Worm (Caenorhabditis elegans): ENCODE data around the gene col-156.

DNA sequence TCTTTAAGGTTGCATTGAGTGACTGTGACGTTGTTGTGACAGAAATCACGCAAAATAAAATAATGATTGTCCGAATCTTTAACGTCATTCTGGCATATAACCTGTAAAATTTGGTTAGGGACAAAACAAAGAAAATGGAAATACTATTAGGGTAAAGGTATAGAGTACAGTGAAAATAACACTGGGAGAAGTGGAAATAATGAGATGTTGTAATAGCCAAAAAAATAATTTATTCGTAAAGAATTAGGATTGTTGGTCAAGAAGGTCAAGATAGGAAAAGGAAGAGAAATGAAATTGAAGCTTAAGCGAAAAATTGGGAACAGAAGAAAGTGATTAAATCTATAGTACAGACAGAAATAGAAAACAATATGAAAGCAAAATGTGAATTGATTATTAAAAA lies 35.1 kb downstream of the col-156 start, which contains the start of gene deg-3:
- no peak for TF ChIP-seq snpc-4 (GFP tag; optimal IDR thresholded peaks at IDR 0.05)
- TF ChIP-seq snpc-4 (tag; optimal IDR thresholded peaks at IDR 0.05), result no peak
- no peak for TF ChIP-seq snpc-1.1 (tag; optimal IDR thresholded peaks at IDR 0.05; ENCODE audit: insufficient read depth)
- TF ChIP-seq ekl-4 (GFP tag; IDR thresholded peaks at IDR 0.05), result no peak
- TF ChIP-seq ztf-18 (tag; optimal IDR thresholded peaks at IDR 0.05), result no peak
- TF ChIP-seq ZK185.1 (tag; optimal IDR thresholded peaks at IDR 0.05; ENCODE audit: poor library complexity, severe bottlenecking), result no peak
- TF ChIP-seq pha-4 (tag; optimal IDR thresholded peaks at IDR 0.05), result no peak
- no peak for TF ChIP-seq ztf-28 (GFP tag; IDR thresholded peaks at IDR 0.05)
- no peak for TF ChIP-seq unc-62 (GFP tag; optimal IDR thresholded peaks at IDR 0.05)
- TF ChIP-seq xnd-1 (tag; optimal IDR thresholded peaks at IDR 0.05), result no peak
- TF ChIP-seq tbx-9 (tag; optimal IDR thresholded peaks at IDR 0.05; ENCODE audit: borderline replicate concordance), result no peak
- no peak for TF ChIP-seq attf-6 (GFP tag; IDR thresholded peaks at IDR 0.05)
- no peak for TF ChIP-seq let-607 (tag; optimal IDR thresholded peaks at IDR 0.05)

Measured in whole organism, young adult.